Worm (Caenorhabditis elegans): ENCODE data around the gene sru-3.

- no peak for TF ChIP-seq lin-39 (tag; optimal IDR thresholded peaks at IDR 0.05)
- no peak for TF ChIP-seq mdl-1 (tag; optimal IDR thresholded peaks at IDR 0.05)
- no peak for TF ChIP-seq blmp-1 (tag; optimal IDR thresholded peaks at IDR 0.05; ENCODE audit: insufficient read depth)
- no peak for TF ChIP-seq aly-2 (tag; optimal IDR thresholded peaks at IDR 0.05)
- no peak for TF ChIP-seq unc-62 (GFP tag; optimal IDR thresholded peaks at IDR 0.05)
- TF ChIP-seq elt-1 (tag; optimal IDR thresholded peaks at IDR 0.05), result no peak
- TF ChIP-seq nhr-6 (tag; optimal IDR thresholded peaks at IDR 0.05), result no peak
- no peak for TF ChIP-seq gmeb-1 (tag; optimal IDR thresholded peaks at IDR 0.05)
- no peak for TF ChIP-seq ztf-11 (tag; optimal IDR thresholded peaks at IDR 0.05)
- no peak for TF ChIP-seq C34F6.9 (tag; optimal IDR thresholded peaks at IDR 0.05)
- no peak for TF ChIP-seq lin-11 (tag; optimal IDR thresholded peaks at IDR 0.05)
- TF ChIP-seq R02D3.7 (tag; optimal IDR thresholded peaks at IDR 0.05), result no peak
Measured at ce11 chrIV:9511640-9512039, 15.2 kb downstream of the sru-3 start.

All from whole organism, L2 larva.